Worm (Caenorhabditis elegans) whole organism, mixed stage, embryonic: ENCODE data around the gene unc-42.

Experiments
- M03D4.4 ChIP-seq: sonication (generic microtip); optimal IDR thresholded peaks from 2 replicates; lab custom pipeline; 2017; ENCODE audit warnings: mild to moderate bottlenecking, missing genetic modification characterization, missing compliant biosample characterization
- blmp-1 ChIP-seq: fragments of 150-350 bp; optimal IDR thresholded peaks from 2 replicates; lab custom pipeline; 2014; ENCODE audit warnings: missing biosample characterization, missing genetic modification characterization
- cnd-1 ChIP-seq: fragments of 200-800 bp; sonication (Bioruptor generic); optimal IDR thresholded peaks from 2 replicates; lab custom pipeline; 2018; ENCODE audit warnings: mild to moderate bottlenecking, missing genetic modification characterization, missing compliant biosample characterization
- elt-1 ChIP-seq: sonication (generic microtip); optimal IDR thresholded peaks from 2 replicates; lab custom pipeline; 2017; ENCODE audit warnings: missing genetic modification characterization, mild to moderate bottlenecking, missing compliant biosample characterization, antibody characterized with exemption, moderate library complexity, borderline replicate concordance; ENCODE audit not compliant: insufficient read depth
- elt-3 ChIP-seq: fragments of 150-350 bp; optimal IDR thresholded peaks from 2 replicates; lab custom pipeline; 2014; ENCODE audit warnings: missing biosample characterization, missing genetic modification characterization
- lin-32 ChIP-seq: fragments of 200-800 bp; sonication (Bioruptor generic); optimal IDR thresholded peaks from 2 replicates; lab custom pipeline; 2018; ENCODE audit warnings: mild to moderate bottlenecking, missing genetic modification characterization, missing compliant biosample characterization
- lsy-2 ChIP-seq: fragments of 150-350 bp; optimal IDR thresholded peaks from 2 replicates; lab custom pipeline; 2014; ENCODE audit warnings: missing biosample characterization, missing genetic modification characterization
- mep-1 ChIP-seq: fragments of 150-350 bp; optimal IDR thresholded peaks from 2 replicates; lab custom pipeline; 2017; ENCODE audit warnings: missing biosample characterization, missing genetic modification reagents, missing genetic modification characterization, inconsistent platforms
- nhr-12 ChIP-seq: fragments of 150-350 bp; optimal IDR thresholded peaks from 2 replicates; lab custom pipeline; 2014; ENCODE audit warnings: missing biosample characterization, missing genetic modification characterization
- nhr-2 ChIP-seq: fragments of 150-350 bp; optimal IDR thresholded peaks from 2 replicates; lab custom pipeline; 2014; ENCODE audit warnings: missing biosample characterization, missing genetic modification characterization
- nhr-28 ChIP-seq: fragments of 150-350 bp; optimal IDR thresholded peaks from 2 replicates; lab custom pipeline; 2014; ENCODE audit warnings: missing biosample characterization, missing genetic modification characterization
- unc-39 ChIP-seq: fragments of 150-350 bp; optimal IDR thresholded peaks from 2 replicates; lab custom pipeline; 2014; ENCODE audit warnings: missing biosample characterization, missing genetic modification characterization
- unc-62 ChIP-seq: fragments of 150-350 bp; optimal IDR thresholded peaks from 2 replicates; lab custom pipeline; 2014; ENCODE audit warnings: missing biosample characterization, missing genetic modification reagents, missing genetic modification characterization
- ztf-11 ChIP-seq: fragments of 150-350 bp; optimal IDR thresholded peaks from 2 replicates; lab custom pipeline; 2014; ENCODE audit warnings: missing biosample characterization, missing genetic modification characterization

DNA sequence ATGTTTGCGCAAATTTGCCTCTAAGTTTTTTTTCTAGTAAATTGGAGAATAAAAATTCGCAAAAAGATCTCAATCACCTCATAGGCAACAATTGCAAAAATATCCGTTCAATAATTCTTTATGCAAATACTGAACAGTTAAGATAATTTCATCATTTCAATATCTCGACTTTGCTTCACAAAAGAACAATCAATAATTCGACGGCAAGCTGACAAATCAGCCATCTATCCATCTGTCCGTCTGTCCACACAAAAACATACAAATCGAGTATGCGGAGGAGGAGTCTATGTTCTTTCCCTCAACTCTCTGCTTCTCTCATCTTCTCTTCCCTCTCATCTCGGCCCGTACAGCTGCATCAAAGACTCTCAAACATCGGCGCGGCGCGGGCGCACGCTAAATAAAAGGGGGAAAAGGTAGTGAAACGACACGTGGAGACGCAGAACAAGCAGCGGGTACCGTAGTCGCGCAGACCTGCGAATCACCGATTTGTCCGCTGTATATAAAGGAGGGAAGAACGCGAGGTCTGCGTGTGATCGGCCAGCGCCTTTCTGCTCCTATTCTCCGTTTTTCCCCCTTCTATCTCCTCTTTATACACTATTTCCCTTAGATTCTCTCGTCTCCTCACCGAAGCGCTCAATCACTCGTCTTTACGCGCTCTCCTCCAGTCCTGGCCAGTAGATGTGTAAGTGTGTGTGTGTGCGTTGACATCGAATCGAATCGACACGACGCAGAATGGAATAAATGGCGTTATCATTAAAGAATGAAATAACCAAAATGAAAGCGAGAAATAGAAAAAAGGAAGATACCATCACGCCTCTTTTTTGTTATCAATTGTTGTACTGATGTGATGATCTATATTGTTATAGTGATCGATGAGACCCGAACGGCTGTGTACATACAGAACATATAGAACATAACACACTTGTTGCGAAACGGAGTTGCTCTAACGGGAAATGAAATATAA is 38.2 kb downstream of the unc-42 start:
- TF ChIP-seq nhr-28 (tag; lab: Kevin White, UChicago), result no peak
- peak; percentile 11 for TF ChIP-seq blmp-1 (tag; lab: Kevin White, UChicago)
- TF ChIP-seq elt-1 (tag; lab: Kevin White, UChicago), result no peak
- TF ChIP-seq lin-32 (GFP tag; lab: Kevin White, UChicago), result peak; percentile 37
- TF ChIP-seq lsy-2 (tag; lab: Kevin White, UChicago), result peak; percentile 95
- TF ChIP-seq ztf-11 (tag; lab: Kevin White, UChicago), result peak; percentile 77
- TF ChIP-seq cnd-1 (tag; lab: Kevin White, UChicago), result peak; percentile 17
- TF ChIP-seq mep-1 (tag; lab: Kevin White, UChicago), result peak; percentile 38
- TF ChIP-seq elt-3 (tag; lab: Kevin White, UChicago), result no peak
- peak; percentile 78 for TF ChIP-seq M03D4.4 (tag; lab: Kevin White, UChicago)
- TF ChIP-seq unc-39 (tag; lab: Kevin White, UChicago), result no peak
- TF ChIP-seq nhr-2 (tag; lab: Kevin White, UChicago), result peak; percentile 55
- TF ChIP-seq unc-62 (GFP tag; lab: Kevin White, UChicago), result peak; percentile 83
- TF ChIP-seq nhr-12 (tag; lab: Kevin White, UChicago), result peak; percentile 48
